Worm (Caenorhabditis elegans): Measurements from ENCODE around the gene mps-4.

Gene mps-4

ce11 chrIII:8299734-8300133, 28.2 kb upstream of the mps-4 start:
- TF ChIP-seq F52B5.7 (tag; optimal IDR thresholded peaks at IDR 0.05) (no peak), him-1 (tag; optimal IDR thresholded peaks at IDR 0.05) (no peak), xnd-1 (tag; optimal IDR thresholded peaks at IDR 0.05) (no peak), rcor-1 (GFP tag; IDR thresholded peaks at IDR 0.05) (no peak), fkh-3 (tag; optimal IDR thresholded peaks at IDR 0.05) (no peak), B0035.1 (tag; optimal IDR thresholded peaks at IDR 0.05) (no peak), ceh-58 (GFP tag; IDR thresholded peaks at IDR 0.05) (no peak), hmg-20 (GFP tag; IDR thresholded peaks at IDR 0.05) (no peak), rec-8 (tag; optimal IDR thresholded peaks at IDR 0.05) (no peak), sdz-38 (tag; optimal IDR thresholded peaks at IDR 0.05) (no peak), sea-2 (GFP tag; IDR thresholded peaks at IDR 0.05) (no peak), akir-1 (GFP tag; optimal IDR thresholded peaks at IDR 0.05) (no peak), pha-4 (tag; optimal IDR thresholded peaks at IDR 0.05) (no peak)

ce11 chrIII:8299078-8299587, 27.6 kb upstream of the mps-4 start:
- TF ChIP-seq egl-44 (GFP tag; IDR thresholded peaks at IDR 0.05) = no peak
- TF ChIP-seq Y67H2A.10 (GFP tag; conservative IDR thresholded peaks at IDR 0.05) = no peak
- TF ChIP-seq lin-40 (tag; optimal IDR thresholded peaks at IDR 0.05) = no peak
- no peak for TF ChIP-seq let-607 (tag; optimal IDR thresholded peaks at IDR 0.05)
- TF ChIP-seq nhr-179 (tag; optimal IDR thresholded peaks at IDR 0.05) = no peak
- no peak for TF ChIP-seq dpl-1 (GFP tag; optimal IDR thresholded peaks at IDR 0.05)
- TF ChIP-seq F49E8.2 (tag; optimal IDR thresholded peaks at IDR 0.05; ENCODE audit: insufficient read depth) = no peak
- TF ChIP-seq ceh-40 (GFP tag; IDR thresholded peaks at IDR 0.05) = no peak
- no peak for TF ChIP-seq zfh-2 (GFP tag; conservative IDR thresholded peaks at IDR 0.05)
- no peak for TF ChIP-seq mxl-1 (tag; optimal IDR thresholded peaks at IDR 0.05)
- no peak for TF ChIP-seq hrde-1 (tag; optimal IDR thresholded peaks at IDR 0.05; ENCODE audit: borderline replicate concordance)
- no peak for TF ChIP-seq F22D6.2 (tag; optimal IDR thresholded peaks at IDR 0.05)
- TF ChIP-seq B0019.2 (GFP tag; conservative IDR thresholded peaks at IDR 0.05) = no peak
- no peak for TF ChIP-seq bed-1 (GFP tag; IDR thresholded peaks at IDR 0.05)
- no peak for TF ChIP-seq dpff-1 (tag; optimal IDR thresholded peaks at IDR 0.05)
- TF ChIP-seq mcd-1 (GFP tag; IDR thresholded peaks at IDR 0.05) = no peak
- no peak for TF ChIP-seq mel-28 (tag; optimal IDR thresholded peaks at IDR 0.05; ENCODE audit: borderline replicate concordance)
- TF ChIP-seq madf-6 (GFP tag; IDR thresholded peaks at IDR 0.05) = no peak

ce11 chrIII:8298216-8298920, 26.8 kb upstream of the mps-4 start:
- TF ChIP-seq efl-1 (GFP tag; optimal IDR thresholded peaks at IDR 0.05) (no peak), egrh-3 (GFP tag; IDR thresholded peaks at IDR 0.05) (no peak), ccch-3 (GFP tag; optimal IDR thresholded peaks at IDR 0.05) (no peak), pbrm-1 (GFP tag; IDR thresholded peaks at IDR 0.05) (no peak), Y56A3A.18 (GFP tag; IDR thresholded peaks at IDR 0.05) (no peak), F22D6.2 (tag; optimal IDR thresholded peaks at IDR 0.05) (no peak), F37B4.10 (GFP tag; IDR thresholded peaks at IDR 0.05) (no peak), dpl-1 (GFP tag; optimal IDR thresholded peaks at IDR 0.05) (no peak), D2030.7 (GFP tag; IDR thresholded peaks at IDR 0.05) (no peak), tlf-1 (GFP tag; optimal IDR thresholded peaks at IDR 0.05) (no peak), lsl-1 (GFP tag; optimal IDR thresholded peaks at IDR 0.05) (no peak), let-526 (GFP tag; IDR thresholded peaks at IDR 0.05) (no peak), aptf-2 (GFP tag; conservative IDR thresholded peaks at IDR 0.05) (no peak), F10E7.11 (tag; optimal IDR thresholded peaks at IDR 0.05) (no peak), lag-1 (GFP tag; IDR thresholded peaks at IDR 0.05) (no peak), B0261.1 (tag; optimal IDR thresholded peaks at IDR 0.05) (no peak), let-607 (tag; optimal IDR thresholded peaks at IDR 0.05) (no peak), snpc-1.1 (tag; optimal IDR thresholded peaks at IDR 0.05; ENCODE audit: insufficient read depth) (no peak)
